Worm (Caenorhabditis elegans): Measurements from ENCODE around the gene Y32F6A.5.

Y32F6A.5 gene

DNA sequence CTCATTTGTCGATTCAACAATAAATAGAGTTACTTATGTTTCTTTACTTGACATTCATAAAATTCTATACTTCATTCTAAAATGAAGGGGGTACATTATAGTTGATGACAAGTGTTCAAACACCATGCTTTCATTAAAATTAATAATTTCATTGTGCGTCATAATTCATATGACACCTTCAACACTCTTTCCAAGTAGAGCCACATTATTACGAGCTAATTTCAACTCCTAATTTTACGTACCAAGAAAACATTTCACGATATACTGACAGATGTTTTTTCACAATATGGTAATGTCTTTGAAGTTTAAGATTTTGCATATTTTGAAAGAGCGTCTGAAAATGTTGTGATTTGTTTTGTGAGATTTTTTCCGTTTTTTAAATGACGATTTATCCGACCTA, 12.1 kb upstream of the Y32F6A.5 start:
- TF ChIP-seq tra-4 (tag; optimal IDR thresholded peaks at IDR 0.05) (no peak), ets-7 (tag; optimal IDR thresholded peaks at IDR 0.05) (no peak), ama-1 (optimal IDR thresholded peaks at IDR 0.05) (no peak), pes-1 (GFP tag; IDR thresholded peaks at IDR 0.05) (no peak), ceh-36 (tag; optimal IDR thresholded peaks at IDR 0.05) (no peak), flt-1 (GFP tag; IDR thresholded peaks at IDR 0.05) (no peak), F13C5.2 (tag; optimal IDR thresholded peaks at IDR 0.05) (no peak), hnd-1 (tag; optimal IDR thresholded peaks at IDR 0.05) (no peak)

ce11 chrV:10464746-10465145, 11.3 kb upstream of the Y32F6A.5 start:
- TF ChIP-seq aly-1 (tag; optimal IDR thresholded peaks at IDR 0.05) (no peak), B0310.2 (tag; optimal IDR thresholded peaks at IDR 0.05) (no peak), hnd-1 (tag; optimal IDR thresholded peaks at IDR 0.05) (no peak), pes-1 (GFP tag; IDR thresholded peaks at IDR 0.05) (no peak)

ce11 chrV:10464160-10464559, 10.8 kb upstream of the Y32F6A.5 start:
- no peak for TF ChIP-seq tra-4 (tag; optimal IDR thresholded peaks at IDR 0.05)
- TF ChIP-seq sea-1 (GFP tag; conservative IDR thresholded peaks at IDR 0.05), result no peak
- no peak for TF ChIP-seq aly-1 (tag; optimal IDR thresholded peaks at IDR 0.05)
- TF ChIP-seq tbx-37 (GFP tag; conservative IDR thresholded peaks at IDR 0.05), result no peak
- TF ChIP-seq F13C5.2 (tag; optimal IDR thresholded peaks at IDR 0.05), result no peak
- TF ChIP-seq B0310.2 (tag; optimal IDR thresholded peaks at IDR 0.05), result no peak
- no peak for TF ChIP-seq hmg-4 (GFP tag; optimal IDR thresholded peaks at IDR 0.05)
- TF ChIP-seq scrt-1 (GFP tag; IDR thresholded peaks at IDR 0.05), result no peak
- no peak for TF ChIP-seq hmbx-1 (tag; optimal IDR thresholded peaks at IDR 0.05)
- no peak for TF ChIP-seq pes-1 (GFP tag; IDR thresholded peaks at IDR 0.05)
- TF ChIP-seq flt-1 (GFP tag; IDR thresholded peaks at IDR 0.05), result no peak
- TF ChIP-seq ets-7 (tag; optimal IDR thresholded peaks at IDR 0.05), result no peak
- no peak for TF ChIP-seq ceh-36 (tag; optimal IDR thresholded peaks at IDR 0.05)
- no peak for TF ChIP-seq hnd-1 (tag; optimal IDR thresholded peaks at IDR 0.05)
- no peak for TF ChIP-seq tbx-11 (GFP tag; IDR thresholded peaks at IDR 0.05)
- TF ChIP-seq ama-1 (optimal IDR thresholded peaks at IDR 0.05), result no peak
- TF ChIP-seq ceh-13 (GFP tag; optimal IDR thresholded peaks at IDR 0.05), result no peak

- TF ChIP-seq hnd-1 (tag; optimal IDR thresholded peaks at IDR 0.05) (no peak), B0310.2 (tag; optimal IDR thresholded peaks at IDR 0.05) (no peak), scrt-1 (GFP tag; IDR thresholded peaks at IDR 0.05) (no peak), ets-7 (tag; optimal IDR thresholded peaks at IDR 0.05) (no peak), pes-1 (GFP tag; IDR thresholded peaks at IDR 0.05) (no peak), tra-4 (tag; optimal IDR thresholded peaks at IDR 0.05) (no peak), ama-1 (optimal IDR thresholded peaks at IDR 0.05) (no peak), tbx-11 (GFP tag; IDR thresholded peaks at IDR 0.05) (no peak), hmbx-1 (tag; optimal IDR thresholded peaks at IDR 0.05) (no peak), sea-1 (GFP tag; conservative IDR thresholded peaks at IDR 0.05) (no peak), flt-1 (GFP tag; IDR thresholded peaks at IDR 0.05) (no peak), ceh-13 (GFP tag; optimal IDR thresholded peaks at IDR 0.05) (no peak), aly-1 (tag; optimal IDR thresholded peaks at IDR 0.05) (no peak), hmg-4 (GFP tag; optimal IDR thresholded peaks at IDR 0.05) (no peak), tbx-37 (GFP tag; conservative IDR thresholded peaks at IDR 0.05) (no peak), ceh-36 (tag; optimal IDR thresholded peaks at IDR 0.05) (no peak), F13C5.2 (tag; optimal IDR thresholded peaks at IDR 0.05) (no peak)
Measured at ce11 chrV:10463276-10463675, 9.9 kb upstream of the Y32F6A.5 start, which contains the start of gene F22E12.3. Gene F22E12.3, minus strand, starts transcription at chrV:10463376.

- TF ChIP-seq pes-1 (GFP tag; IDR thresholded peaks at IDR 0.05) (no peak), B0310.2 (tag; optimal IDR thresholded peaks at IDR 0.05) (no peak), tbx-11 (GFP tag; IDR thresholded peaks at IDR 0.05) (no peak), flt-1 (GFP tag; IDR thresholded peaks at IDR 0.05) (no peak), tra-4 (tag; optimal IDR thresholded peaks at IDR 0.05) (no peak), scrt-1 (GFP tag; IDR thresholded peaks at IDR 0.05) (no peak), ceh-13 (GFP tag; optimal IDR thresholded peaks at IDR 0.05) (no peak), hmg-4 (GFP tag; optimal IDR thresholded peaks at IDR 0.05) (no peak), hnd-1 (tag; optimal IDR thresholded peaks at IDR 0.05) (no peak), ets-7 (tag; optimal IDR thresholded peaks at IDR 0.05) (no peak), sea-1 (GFP tag; conservative IDR thresholded peaks at IDR 0.05) (no peak), ama-1 (optimal IDR thresholded peaks at IDR 0.05) (no peak), ceh-36 (tag; optimal IDR thresholded peaks at IDR 0.05) (no peak), hmbx-1 (tag; optimal IDR thresholded peaks at IDR 0.05) (no peak), tbx-37 (GFP tag; conservative IDR thresholded peaks at IDR 0.05) (no peak), F13C5.2 (tag; optimal IDR thresholded peaks at IDR 0.05) (no peak), aly-1 (tag; optimal IDR thresholded peaks at IDR 0.05) (no peak)
Measured at ce11 chrV:10462066-10462465, 8.7 kb upstream of the Y32F6A.5 start, which contains the start of gene chw-1. Gene chw-1, plus strand, starts transcription at chrV:10462282.

DNA sequence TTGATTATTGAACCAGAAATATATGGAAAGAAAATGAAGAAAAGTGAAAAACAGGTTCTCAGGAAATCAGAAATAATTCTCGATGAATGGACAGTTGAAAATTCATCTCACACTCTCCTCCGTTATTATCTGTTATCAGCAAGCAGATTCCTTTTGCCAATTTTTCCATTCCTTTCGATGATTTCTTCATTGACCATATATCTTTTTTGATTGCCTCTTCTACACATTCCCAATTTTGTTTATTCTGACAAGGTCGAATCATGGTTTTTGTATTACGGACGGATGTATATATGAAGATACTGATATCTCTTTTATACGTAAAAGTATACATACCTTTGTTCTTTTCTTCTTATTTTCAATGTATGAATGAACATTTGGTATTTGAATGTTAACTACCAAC, 7.3 kb upstream of the Y32F6A.5 start:
- no peak for TF ChIP-seq tbx-11 (GFP tag; IDR thresholded peaks at IDR 0.05)

DNA sequence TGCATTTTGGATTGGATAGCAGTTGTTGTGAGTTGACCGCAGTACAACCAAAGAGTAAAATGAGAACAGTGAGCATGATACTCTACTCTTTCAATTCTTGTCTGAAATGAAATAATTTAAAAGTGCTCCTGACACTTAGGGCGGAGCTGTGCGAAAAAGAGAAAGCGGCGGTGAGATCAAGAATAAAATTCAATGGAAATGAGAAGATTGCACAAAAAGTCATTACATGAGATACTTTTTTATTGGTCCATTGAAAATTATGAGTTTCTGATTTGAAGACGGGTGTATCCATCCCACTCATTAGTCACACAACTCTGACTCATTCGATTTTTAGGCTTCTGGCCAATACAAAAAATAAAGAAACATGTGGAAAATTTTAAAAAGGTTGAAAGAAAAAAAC, 3.8 kb upstream of the Y32F6A.5 start, which contains the start of gene F22E12.1:
TSS of gene F22E12.1 (minus strand) at position 101 of the 400 bp plus-strand sequence.
- TF ChIP-seq B0310.2 (tag; optimal IDR thresholded peaks at IDR 0.05), result no peak
- TF ChIP-seq ets-7 (tag; optimal IDR thresholded peaks at IDR 0.05), result no peak
- no peak for TF ChIP-seq tra-4 (tag; optimal IDR thresholded peaks at IDR 0.05)
- TF ChIP-seq flt-1 (GFP tag; IDR thresholded peaks at IDR 0.05), result no peak
- no peak for TF ChIP-seq scrt-1 (GFP tag; IDR thresholded peaks at IDR 0.05)
- no peak for TF ChIP-seq sea-1 (GFP tag; conservative IDR thresholded peaks at IDR 0.05)
- no peak for TF ChIP-seq F13C5.2 (tag; optimal IDR thresholded peaks at IDR 0.05)
- TF ChIP-seq hmg-4 (GFP tag; optimal IDR thresholded peaks at IDR 0.05), result no peak
- TF ChIP-seq ceh-36 (tag; optimal IDR thresholded peaks at IDR 0.05), result no peak
- TF ChIP-seq hmbx-1 (tag; optimal IDR thresholded peaks at IDR 0.05), result no peak
- TF ChIP-seq ceh-13 (GFP tag; optimal IDR thresholded peaks at IDR 0.05), result no peak
- no peak for TF ChIP-seq hnd-1 (tag; optimal IDR thresholded peaks at IDR 0.05)
- TF ChIP-seq aly-1 (tag; optimal IDR thresholded peaks at IDR 0.05), result no peak
- no peak for TF ChIP-seq ama-1 (optimal IDR thresholded peaks at IDR 0.05)
- no peak for TF ChIP-seq tbx-11 (GFP tag; IDR thresholded peaks at IDR 0.05)

DNA sequence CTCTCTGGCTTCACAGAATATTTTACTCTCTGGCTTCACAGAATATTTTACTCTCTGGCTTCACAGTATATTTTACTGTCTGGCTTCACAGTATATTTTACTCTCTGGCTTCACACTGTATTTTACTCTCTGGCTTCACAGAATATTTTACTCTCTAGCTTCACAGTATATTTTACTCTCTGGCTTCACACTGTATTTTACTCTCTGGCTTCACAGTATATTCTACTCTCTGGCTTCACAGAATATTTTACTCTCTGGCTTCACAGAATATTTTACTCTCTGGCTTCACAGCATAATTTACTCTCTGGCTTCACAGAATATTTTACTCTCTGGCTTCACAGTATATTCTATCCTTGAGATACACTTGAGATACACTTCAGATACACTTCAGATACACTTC, 3.0 kb downstream of the Y32F6A.5 start:
- TF ChIP-seq tbx-11 (GFP tag; IDR thresholded peaks at IDR 0.05), result peak; percentile 58; the same call in 1 of the 2 replicates
- peak; percentile 71 for TF ChIP-seq flt-1 (GFP tag; IDR thresholded peaks at IDR 0.05)
- 0 out of 2 replicates have a peak, but pooled peaks have one; percentile 44 for TF ChIP-seq sea-1 (GFP tag; conservative IDR thresholded peaks at IDR 0.05)
- TF ChIP-seq tbx-37 (GFP tag; conservative IDR thresholded peaks at IDR 0.05), result peak; percentile 77; the same call in 1 of the 2 replicates

Measured in whole organism, early embryonic.